Worm (Caenorhabditis elegans) whole organism, mixed stage, embryonic: ENCODE data around the gene srh-112.

Experiments
- mep-1 ChIP-seq: fragments of 150-350 bp; optimal IDR thresholded peaks from 2 replicates; lab custom pipeline; 2017; ENCODE audit warnings: missing biosample characterization, missing genetic modification reagents, missing genetic modification characterization, inconsistent platforms
- ztf-11 ChIP-seq: fragments of 150-350 bp; optimal IDR thresholded peaks from 2 replicates; lab custom pipeline; 2014; ENCODE audit warnings: missing biosample characterization, missing genetic modification characterization

DNA sequence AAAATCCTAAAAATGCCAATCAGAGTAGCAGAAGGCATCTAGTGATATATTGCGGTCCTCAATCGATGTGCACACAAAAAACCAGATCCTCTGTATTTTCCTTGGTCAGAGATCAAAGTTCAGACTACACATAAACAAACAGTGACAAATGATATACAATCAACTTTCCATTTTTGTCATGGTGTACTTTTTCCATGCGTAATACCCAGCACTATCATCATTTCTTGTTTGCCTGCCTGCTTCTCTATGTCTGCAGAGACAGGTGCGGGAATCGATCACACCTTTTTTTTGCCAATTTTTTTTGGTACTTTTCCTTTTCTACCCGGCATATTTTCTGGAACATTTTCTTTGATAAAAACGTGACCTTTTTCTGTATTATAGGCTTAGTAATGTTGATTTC, 32.2 kb upstream of the srh-112 start:
- no peak for TF ChIP-seq ztf-11 (tag; lab: Kevin White, UChicago)
- TF ChIP-seq mep-1 (tag; lab: Kevin White, UChicago), result no peak
